Worm (Caenorhabditis elegans) whole organism, midembryonic: ENCODE data around the gene C08E8.1.

ENCODE experiments used
- T22C8.4 ChIP-seq: fragments of 200-800 bp; sonication (Bioruptor generic); IDR thresholded peaks from 2 replicates; pipeline ENCODE4 v1.3.6; 2022; ENCODE audit warnings: missing genetic modification characterization, missing compliant biosample characterization
- flt-1 ChIP-seq: fragments of 200-800 bp; sonication (Bioruptor generic); IDR thresholded peaks from 2 replicates; pipeline ENCODE4 v1.3.6; 2022; ENCODE audit warnings: missing genetic modification characterization, missing compliant biosample characterization
- med-1 ChIP-seq: sonication (generic microtip); optimal IDR thresholded peaks from 2 replicates; lab custom pipeline; 2017; ENCODE audit warnings: missing genetic modification characterization, mild to moderate bottlenecking, missing compliant biosample characterization, antibody characterized with exemption, missing genetic modification reagents; ENCODE audit not compliant: insufficient read depth
- ref-1 ChIP-seq: fragments of 200-800 bp; sonication (Bioruptor generic); conservative IDR thresholded peaks from 2 replicates; pipeline ENCODE4 v1.3.6; 2022; ENCODE audit warnings: missing genetic modification reagents, missing genetic modification characterization, missing compliant biosample characterization
- tab-1 ChIP-seq: fragments of 200-800 bp; sonication (Bioruptor generic); IDR thresholded peaks from 2 replicates; pipeline ENCODE4 v1.3.6; 2022; ENCODE audit warnings: missing genetic modification characterization, missing compliant biosample characterization
- ztf-29 ChIP-seq: fragments of 200-800 bp; sonication (Bioruptor generic); IDR thresholded peaks from 2 replicates; pipeline ENCODE4 v1.3.6; 2022; ENCODE audit warnings: missing genetic modification reagents, missing genetic modification characterization, missing compliant biosample characterization

ce11 chrV:18389046-18389445 is 26.7 kb upstream of the C08E8.1 start, which contains the start of the genes Y51A2B.4 and Y51A2B.5:
- TF ChIP-seq T22C8.4 (GFP tag; lab: Robert Waterston, UW) (no peak), ztf-29 (no peak), ref-1 (GFP tag; lab: Robert Waterston, UW) (no peak), flt-1 (no peak), med-1 (GFP tag; lab: Kevin White, UChicago) (no peak), tab-1 (GFP tag; lab: Robert Waterston, UW) (no peak)
